Worm (Caenorhabditis elegans) whole organism, midembryonic: ENCODE results near the gene swd-2.2.

ENCODE experiments used
- klf-2 ChIP-seq: fragments of 200-800 bp; sonication (Bioruptor generic); conservative IDR thresholded peaks from 2 replicates; pipeline ENCODE4 v1.3.6; 2022; ENCODE audit warnings: missing genetic modification reagents, missing genetic modification characterization, missing compliant biosample characterization
- tab-1 ChIP-seq: fragments of 200-800 bp; sonication (Bioruptor generic); IDR thresholded peaks from 2 replicates; pipeline ENCODE4 v1.3.6; 2022; ENCODE audit warnings: missing genetic modification characterization, missing compliant biosample characterization

ce11 chrIV:7736616-7737015, 37.6 kb upstream of the swd-2.2 start:
- TF ChIP-seq tab-1 (GFP tag; lab: Robert Waterston, UW) (no peak), klf-2 (GFP tag; lab: Robert Waterston, UW) (no peak)
